Fruit fly (Drosophila melanogaster): ENCODE data around the gene Eip74EF.

The Eip74EF gene

DNA sequence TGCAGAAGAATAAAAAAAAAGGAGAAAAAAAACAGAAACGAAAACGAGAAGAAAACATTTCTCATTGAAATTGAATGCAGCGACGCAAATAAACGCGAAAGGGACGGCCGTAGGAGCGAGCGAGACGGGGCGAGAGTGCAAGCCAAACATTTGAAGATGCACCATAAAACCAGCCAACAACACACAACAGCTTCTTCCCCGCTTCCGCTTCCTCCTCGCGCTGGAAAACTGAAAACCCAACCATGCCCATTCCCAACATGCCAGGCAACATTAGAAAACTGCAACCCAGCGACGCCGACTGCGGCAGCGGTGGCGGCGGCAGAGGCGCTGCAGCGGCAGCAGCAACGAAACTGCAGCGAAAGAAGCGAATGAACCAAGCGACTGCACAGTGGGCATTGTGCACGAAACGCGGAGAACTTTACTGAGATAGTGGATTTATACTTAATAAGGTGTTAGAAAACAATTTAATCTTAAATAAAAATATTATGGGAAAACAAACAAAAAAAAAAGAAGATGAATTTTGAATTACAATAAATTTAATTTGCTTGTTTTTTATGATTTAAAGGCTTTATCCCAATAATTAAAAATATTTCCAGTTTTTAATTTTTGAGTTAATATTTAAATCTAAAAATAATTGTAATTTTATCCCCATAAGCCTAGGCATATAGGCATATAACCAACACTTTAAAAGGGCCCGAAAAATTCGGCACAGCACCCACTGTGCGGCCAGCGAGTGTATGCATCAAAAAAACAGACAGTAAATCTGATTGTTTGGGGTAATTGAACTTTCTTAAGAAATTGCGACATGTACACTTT lies 8.0 kb downstream of the Eip74EF start:
- TF ChIP-seq CG10348 (GFP tag; IDR thresholded peaks at IDR 0.05) (peak; percentile 57; the same call in 1 of the 2 replicates), CG8159 (tag; optimal IDR thresholded peaks at IDR 0.05) (peak; percentile 83), CG14655 (GFP tag; optimal IDR thresholded peaks at IDR 0.05) (peak; percentile 99), Ets98B (GFP tag; IDR thresholded peaks at IDR 0.05) (peak; percentile 53; the same call in 1 of the 2 replicates), CG12605 (GFP tag; IDR thresholded peaks at IDR 0.05) (peak; percentile 71), Snoo (tag; optimal IDR thresholded peaks at IDR 0.05) (peak; percentile 96), EcR (GFP tag; optimal IDR thresholded peaks at IDR 0.05) (no peak), CG9948 (tag; optimal IDR thresholded peaks at IDR 0.05) (peak; percentile 89), gl (tag; optimal IDR thresholded peaks at IDR 0.05) (no peak), CG15710 (tag; optimal IDR thresholded peaks at IDR 0.05) (peak; percentile 72), D1 (tag; optimal IDR thresholded peaks at IDR 0.05) (peak; percentile 57), CG32121 (GFP tag; IDR thresholded peaks at IDR 0.05) (peak; percentile 71), CG17806 (tag; optimal IDR thresholded peaks at IDR 0.05) (peak; percentile 73), fd96Ca (GFP tag; IDR thresholded peaks at IDR 0.05) (peak; percentile 87), rn (GFP tag; IDR thresholded peaks at IDR 0.05) (peak; percentile 85), CG8301 (tag; optimal IDR thresholded peaks at IDR 0.05) (peak; percentile 95), CG13204 (GFP tag; optimal IDR thresholded peaks at IDR 0.05) (no peak), CG4496 (GFP tag; IDR thresholded peaks at IDR 0.05) (peak; percentile 84), CG34367 (tag; optimal IDR thresholded peaks at IDR 0.05) (peak; percentile 60), Pif1B (GFP tag; optimal IDR thresholded peaks at IDR 0.05) (peak; percentile 85), Pif1A (GFP tag; optimal IDR thresholded peaks at IDR 0.05) (peak; percentile 87)

DNA sequence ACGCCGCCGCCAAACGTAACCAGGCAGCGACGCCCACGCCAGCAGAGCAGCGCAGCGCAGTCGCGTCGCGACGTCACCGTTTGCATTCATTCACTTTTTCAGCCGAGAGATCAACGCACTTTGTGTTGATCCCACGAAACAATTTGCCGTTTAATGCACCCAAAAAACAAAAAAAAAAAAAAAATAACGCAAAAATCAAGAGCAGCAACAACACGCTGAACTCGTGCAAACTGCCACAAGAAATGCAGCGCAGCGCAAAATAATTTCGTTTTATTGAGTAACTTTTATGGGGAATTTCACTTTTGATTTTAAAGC lies 10.1 kb downstream of the Eip74EF start:
- no peak for TF ChIP-seq rn (GFP tag; IDR thresholded peaks at IDR 0.05)
- no peak for TF ChIP-seq CG10348 (GFP tag; IDR thresholded peaks at IDR 0.05)

dm6 chr3L:17608185-17609067 lies 10.7 kb downstream of the Eip74EF start:
- TF ChIP-seq CG14655 (GFP tag; optimal IDR thresholded peaks at IDR 0.05) (peak; percentile 82), CG8159 (tag; optimal IDR thresholded peaks at IDR 0.05) (peak; percentile 22), CG4496 (GFP tag; IDR thresholded peaks at IDR 0.05) (peak; percentile 48; the same call in 2 of the 3 replicates), D1 (tag; optimal IDR thresholded peaks at IDR 0.05) (no peak), CG12605 (GFP tag; IDR thresholded peaks at IDR 0.05) (no peak), CG17806 (tag; optimal IDR thresholded peaks at IDR 0.05) (no peak), CG32121 (GFP tag; IDR thresholded peaks at IDR 0.05) (no peak), Ets98B (GFP tag; IDR thresholded peaks at IDR 0.05) (no peak), gl (tag; optimal IDR thresholded peaks at IDR 0.05) (no peak), CG13204 (GFP tag; optimal IDR thresholded peaks at IDR 0.05) (no peak), Snoo (tag; optimal IDR thresholded peaks at IDR 0.05) (peak; percentile 72), fd96Ca (GFP tag; IDR thresholded peaks at IDR 0.05) (0 out of 3 replicates have a peak, but pooled peaks have one; percentile 26), CG8301 (tag; optimal IDR thresholded peaks at IDR 0.05) (peak; percentile 77), rn (GFP tag; IDR thresholded peaks at IDR 0.05) (no peak), EcR (GFP tag; optimal IDR thresholded peaks at IDR 0.05) (peak; percentile 76), Pif1A (GFP tag; optimal IDR thresholded peaks at IDR 0.05) (peak; percentile 47), CG9948 (tag; optimal IDR thresholded peaks at IDR 0.05) (peak; percentile 9), CG10348 (GFP tag; IDR thresholded peaks at IDR 0.05) (no peak), CG34367 (tag; optimal IDR thresholded peaks at IDR 0.05) (no peak), Pif1B (GFP tag; optimal IDR thresholded peaks at IDR 0.05) (peak; percentile 25), CG15710 (tag; optimal IDR thresholded peaks at IDR 0.05) (no peak)

DNA sequence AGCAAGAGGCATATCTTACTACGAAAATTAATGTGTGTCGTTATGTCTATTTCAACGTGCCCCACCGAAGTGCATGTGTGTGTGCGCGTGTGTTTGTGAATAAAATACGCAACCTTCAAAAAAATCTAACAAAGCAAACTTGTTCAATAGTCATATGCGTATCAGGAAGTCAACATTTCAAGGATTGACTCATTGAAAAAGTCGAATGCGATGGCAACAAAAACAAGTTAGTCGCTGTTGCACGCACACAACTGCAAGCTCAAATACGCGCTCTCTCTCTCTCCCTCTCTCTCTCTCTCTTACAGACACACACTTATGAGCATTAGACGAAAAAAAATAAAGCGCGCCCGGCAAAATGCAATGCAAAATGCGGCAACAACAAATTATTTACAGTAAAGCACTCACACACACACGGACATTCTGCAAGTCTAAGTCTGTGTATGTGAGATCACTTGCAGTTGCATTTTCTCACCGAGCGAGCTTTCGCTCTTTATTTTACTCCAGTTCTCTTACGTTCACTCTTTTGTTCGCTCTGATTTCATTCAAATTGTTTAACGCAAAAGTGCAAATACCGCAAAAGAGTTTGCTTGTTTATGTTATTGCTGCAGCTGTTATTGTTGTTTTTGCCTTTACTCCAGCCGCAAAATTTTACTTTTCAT lies 12.4 kb downstream of the Eip74EF start:
- no peak for TF ChIP-seq CG10348 (GFP tag; IDR thresholded peaks at IDR 0.05)
- TF ChIP-seq rn (GFP tag; IDR thresholded peaks at IDR 0.05): no peak
- no peak for TF ChIP-seq CG15710 (tag; optimal IDR thresholded peaks at IDR 0.05)
- TF ChIP-seq CG4496 (GFP tag; IDR thresholded peaks at IDR 0.05): peak; percentile 81
- TF ChIP-seq gl (tag; optimal IDR thresholded peaks at IDR 0.05): no peak
- peak; percentile 29 for TF ChIP-seq Pif1A (GFP tag; optimal IDR thresholded peaks at IDR 0.05)
- TF ChIP-seq CG14655 (GFP tag; optimal IDR thresholded peaks at IDR 0.05): peak; percentile 40
- no peak for TF ChIP-seq CG17806 (tag; optimal IDR thresholded peaks at IDR 0.05)
- peak; percentile 61 for TF ChIP-seq CG32121 (GFP tag; IDR thresholded peaks at IDR 0.05)
- peak; percentile 10 for TF ChIP-seq CG8301 (tag; optimal IDR thresholded peaks at IDR 0.05)
- TF ChIP-seq Ets98B (GFP tag; IDR thresholded peaks at IDR 0.05): peak; percentile 52; the same call in 1 of the 2 replicates
- TF ChIP-seq Pif1B (GFP tag; optimal IDR thresholded peaks at IDR 0.05): peak; percentile 17
- peak; percentile 49; the same call in 1 of the 3 replicates for TF ChIP-seq fd96Ca (GFP tag; IDR thresholded peaks at IDR 0.05)
- TF ChIP-seq CG12605 (GFP tag; IDR thresholded peaks at IDR 0.05): peak; percentile 56
- TF ChIP-seq CG34367 (tag; optimal IDR thresholded peaks at IDR 0.05): no peak
- TF ChIP-seq D1 (tag; optimal IDR thresholded peaks at IDR 0.05): no peak
- TF ChIP-seq CG8159 (tag; optimal IDR thresholded peaks at IDR 0.05): no peak
- TF ChIP-seq Snoo (tag; optimal IDR thresholded peaks at IDR 0.05): no peak
- no peak for TF ChIP-seq CG9948 (tag; optimal IDR thresholded peaks at IDR 0.05)
- TF ChIP-seq CG13204 (GFP tag; optimal IDR thresholded peaks at IDR 0.05): no peak
- TF ChIP-seq EcR (GFP tag; optimal IDR thresholded peaks at IDR 0.05): peak; percentile 80
